Worm (Caenorhabditis elegans) whole organism, L4/young adult: ENCODE data around the gene C50F7.5.

Experiments
- W03F9.2 ChIP-seq: fragments of 150-350 bp; optimal IDR thresholded peaks from 2 replicates; lab custom pipeline; 2014; ENCODE audit warnings: missing biosample characterization, missing genetic modification characterization
- dao-5 ChIP-seq: sonication (generic microtip); optimal IDR thresholded peaks from 2 replicates; lab custom pipeline; 2016; ENCODE audit warnings: missing genotype, missing genetic modification characterization, moderate library complexity, missing compliant biosample characterization
- him-1 ChIP-seq: sonication (generic microtip); optimal IDR thresholded peaks from 2 replicates; lab custom pipeline; 2016; ENCODE audit warnings: missing genotype, missing genetic modification reagents, missing genetic modification characterization, missing compliant biosample characterization

C50F7.5 gene

DNA sequence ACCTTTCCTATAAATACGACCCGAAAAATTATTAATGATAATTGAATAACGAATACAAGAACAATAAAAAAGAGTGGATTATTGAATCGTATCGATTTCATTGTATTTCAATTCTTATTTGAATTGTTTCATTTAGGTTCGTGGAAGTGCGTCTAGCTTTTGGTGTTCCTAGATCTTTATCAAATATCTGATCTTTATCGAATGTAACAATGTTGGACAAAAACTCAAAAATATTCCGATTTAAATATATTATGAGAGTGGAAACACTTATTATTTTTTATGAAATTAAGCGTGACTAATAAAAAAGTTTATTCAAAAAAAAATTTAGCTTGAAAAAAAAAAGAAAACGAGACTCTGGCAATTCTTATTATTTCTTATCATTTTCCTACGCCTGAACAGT is 5.4 kb downstream of the C50F7.5 start, which contains the start of the genes C50F7.9 and C50F7.3:
Gene C50F7.9 (minus strand): TSS at position 101 of the 400 bp plus-strand sequence.
Gene C50F7.3 (plus strand): TSS at position 370 of the 400 bp plus-strand sequence.
- TF ChIP-seq W03F9.2 (tag; lab: Kevin White, UChicago), result no peak
- TF ChIP-seq dao-5, result no peak
- TF ChIP-seq him-1 (tag; lab: Kevin White, UChicago), result no peak

- TF ChIP-seq W03F9.2 (tag; lab: Kevin White, UChicago) (no peak), dao-5 (no peak), him-1 (tag; lab: Kevin White, UChicago) (no peak)
These were observed 7.7 kb downstream of the C50F7.5 start for ce11 chrIV:7734173-7734572.

ce11 chrIV:7734619-7735018 is 8.1 kb downstream of the C50F7.5 start, which contains the start of gene clx-1:
Gene clx-1 (plus strand): TSS chrIV:7734648.
- no peak for TF ChIP-seq W03F9.2 (tag; lab: Kevin White, UChicago)
- no peak for TF ChIP-seq dao-5
- TF ChIP-seq him-1 (tag; lab: Kevin White, UChicago), result no peak

DNA sequence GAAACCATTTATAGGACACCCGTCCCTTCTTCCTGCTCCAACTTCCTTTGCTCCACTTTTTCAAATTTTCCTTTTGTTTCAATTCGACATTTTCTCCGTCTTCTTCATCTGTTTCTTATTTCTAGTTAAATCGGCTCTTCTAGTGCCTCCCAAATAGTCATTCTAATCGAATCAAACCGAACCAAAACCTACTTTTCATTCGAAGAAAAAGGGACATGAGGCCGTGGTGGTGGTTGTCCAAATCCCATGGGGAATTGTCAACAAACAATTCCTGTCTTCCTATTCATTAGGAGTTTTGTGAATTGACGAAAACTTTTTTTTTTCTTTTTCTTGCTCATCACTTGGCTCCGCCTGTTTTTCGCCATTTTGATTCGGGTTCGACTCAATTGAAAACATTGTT is 10.1 kb downstream of the C50F7.5 start:
- no peak for TF ChIP-seq W03F9.2 (tag; lab: Kevin White, UChicago)
- no peak for TF ChIP-seq him-1 (tag; lab: Kevin White, UChicago)
- TF ChIP-seq dao-5, result no peak

DNA sequence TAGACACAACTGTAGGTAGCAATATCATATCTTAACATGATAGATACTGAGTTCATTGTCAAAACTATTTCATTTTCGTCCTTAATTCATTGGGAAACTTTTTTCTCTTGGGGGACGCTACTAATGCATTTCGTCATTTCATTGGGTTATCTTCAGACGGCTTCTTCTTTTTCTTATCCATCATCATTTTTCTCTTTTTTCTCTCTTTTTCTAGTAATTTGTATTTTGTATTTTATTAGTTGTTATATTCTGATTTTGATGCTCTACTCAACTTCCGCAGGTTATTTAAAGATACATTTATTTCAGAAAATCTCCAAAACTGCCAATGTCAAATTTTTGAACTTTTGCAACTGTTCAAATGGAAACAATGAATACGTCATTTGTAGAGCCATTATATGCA is 17.0 kb downstream of the C50F7.5 start, which contains the start of gene npr-35:
Gene npr-35 (plus strand): TSS at position 301 of the 400 bp plus-strand sequence.
- no peak for TF ChIP-seq dao-5
- no peak for TF ChIP-seq W03F9.2 (tag; lab: Kevin White, UChicago)
- no peak for TF ChIP-seq him-1 (tag; lab: Kevin White, UChicago)

DNA sequence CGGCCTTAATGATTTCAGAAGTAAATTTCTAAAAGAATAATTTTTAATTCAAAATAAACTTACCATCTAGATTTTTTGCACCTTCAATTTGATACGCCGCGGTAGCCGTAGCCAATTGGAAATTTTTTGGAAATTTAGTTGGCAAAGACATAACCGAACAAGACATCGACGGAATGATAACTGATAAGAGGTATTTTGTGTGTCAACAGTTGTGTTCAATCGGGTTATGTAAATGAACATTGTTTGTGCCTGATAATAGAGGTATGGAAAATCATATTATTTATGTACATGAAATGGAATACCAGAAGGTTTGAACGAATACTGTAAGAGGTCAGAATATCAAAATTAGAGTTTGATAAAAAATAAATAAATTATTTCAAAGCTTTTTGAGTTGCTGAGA is 21.3 kb downstream of the C50F7.5 start, which contains the start of gene klo-1:
Gene klo-1 (minus strand): TSS at position 388 of the 400 bp plus-strand sequence.
- TF ChIP-seq him-1 (tag; lab: Kevin White, UChicago), result no peak
- no peak for TF ChIP-seq W03F9.2 (tag; lab: Kevin White, UChicago)
- no peak for TF ChIP-seq dao-5

ce11 chrIV:7753108-7753507 is 26.6 kb downstream of the C50F7.5 start, which contains the start of gene col-14:
Gene col-14 (plus strand): TSS chrIV:7753408.
- TF ChIP-seq him-1 (tag; lab: Kevin White, UChicago) (no peak), W03F9.2 (tag; lab: Kevin White, UChicago) (no peak)

ce11 chrIV:7754114-7754513 is 27.6 kb downstream of the C50F7.5 start:
- no peak for TF ChIP-seq W03F9.2 (tag; lab: Kevin White, UChicago)
- no peak for TF ChIP-seq dao-5
- TF ChIP-seq him-1 (tag; lab: Kevin White, UChicago), result no peak

- TF ChIP-seq him-1 (tag; lab: Kevin White, UChicago) (no peak), W03F9.2 (tag; lab: Kevin White, UChicago) (no peak), dao-5 (no peak)
These were observed 30.7 kb downstream of the C50F7.5 start, which contains the start of gene C46A5.4 for ce11 chrIV:7757245-7757644. Gene C46A5.4 (minus strand): TSS chrIV:7757345.

DNA sequence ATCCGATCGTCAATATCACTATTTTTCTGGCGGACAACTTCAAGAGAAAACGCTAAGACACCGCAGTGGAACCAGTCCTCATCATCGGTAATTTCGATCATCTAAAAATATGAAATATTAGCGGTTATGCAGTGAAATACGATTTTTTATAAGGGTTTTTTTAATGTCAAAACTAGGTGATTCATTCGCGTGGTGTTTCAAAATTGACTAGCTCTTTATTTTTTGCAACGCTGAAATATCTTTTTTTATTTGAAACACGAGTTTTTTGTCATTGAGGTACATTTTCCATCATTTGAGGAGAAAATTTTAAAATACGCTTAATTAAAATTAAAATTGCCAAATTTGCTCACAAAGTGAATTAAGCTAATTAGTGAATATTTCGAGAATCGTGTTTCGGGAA is 33.0 kb downstream of the C50F7.5 start, which contains the start of gene dsb-3:
Gene dsb-3 (minus strand): TSS at position 101 of the 400 bp plus-strand sequence.
- TF ChIP-seq him-1 (tag; lab: Kevin White, UChicago), result no peak
- TF ChIP-seq W03F9.2 (tag; lab: Kevin White, UChicago), result no peak
- TF ChIP-seq dao-5, result no peak

DNA sequence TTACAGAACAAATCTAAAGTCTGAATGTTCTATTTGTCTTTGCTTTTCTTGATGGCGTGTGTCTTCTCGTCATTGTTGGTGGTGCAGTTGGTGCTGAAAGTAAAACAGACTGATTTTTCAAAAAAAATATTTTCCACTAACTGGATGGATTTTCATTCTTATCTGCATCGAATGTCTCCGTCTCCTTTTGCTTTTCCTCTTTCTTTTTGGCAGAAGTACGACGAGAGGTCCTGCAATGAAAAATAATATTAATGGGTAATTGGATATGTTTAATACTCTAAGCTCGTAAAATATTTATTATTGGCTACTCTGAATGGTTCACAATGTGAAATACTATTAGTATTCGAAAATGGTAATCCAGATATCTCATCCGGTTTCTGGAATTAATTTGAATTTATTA is 33.6 kb downstream of the C50F7.5 start, which contains the start of gene del-7:
Gene del-7 (plus strand): TSS at position 301 of the 400 bp plus-strand sequence.
- TF ChIP-seq him-1 (tag; lab: Kevin White, UChicago), result no peak
- TF ChIP-seq W03F9.2 (tag; lab: Kevin White, UChicago), result no peak
- no peak for TF ChIP-seq dao-5

DNA sequence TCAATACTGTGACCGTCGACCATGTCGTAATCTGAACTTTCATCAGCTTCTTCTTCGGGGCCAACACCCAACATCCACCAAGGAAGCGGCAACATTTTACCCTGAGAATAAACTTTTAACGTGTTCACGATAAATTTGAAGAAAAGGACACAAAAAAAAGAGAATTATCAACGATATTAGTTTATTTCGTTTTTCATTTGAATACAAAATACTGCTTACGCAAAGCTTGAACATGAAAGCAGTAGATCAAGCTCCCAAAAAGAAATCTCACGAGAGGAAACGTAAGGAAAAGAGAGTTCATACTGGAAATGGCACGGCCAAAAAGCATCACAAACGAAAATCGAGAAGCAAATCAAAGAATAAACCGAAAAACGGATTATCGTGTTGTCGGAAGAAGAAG is 37.2 kb downstream of the C50F7.5 start, which contains the start of the genes C46A5.6 and C46A5.1:
Gene C46A5.6 (minus strand): TSS at position 101 of the 400 bp plus-strand sequence.
Gene C46A5.1 (plus strand): TSS at position 184 of the 400 bp plus-strand sequence.
- no peak for TF ChIP-seq him-1 (tag; lab: Kevin White, UChicago)
- TF ChIP-seq dao-5, result no peak
- TF ChIP-seq W03F9.2 (tag; lab: Kevin White, UChicago), result no peak

- no peak for TF ChIP-seq dao-5
- TF ChIP-seq him-1 (tag; lab: Kevin White, UChicago), result no peak
- TF ChIP-seq W03F9.2 (tag; lab: Kevin White, UChicago), result peak; percentile 37
These were observed 37.8 kb downstream of the C50F7.5 start for ce11 chrIV:7764319-7764718.

DNA sequence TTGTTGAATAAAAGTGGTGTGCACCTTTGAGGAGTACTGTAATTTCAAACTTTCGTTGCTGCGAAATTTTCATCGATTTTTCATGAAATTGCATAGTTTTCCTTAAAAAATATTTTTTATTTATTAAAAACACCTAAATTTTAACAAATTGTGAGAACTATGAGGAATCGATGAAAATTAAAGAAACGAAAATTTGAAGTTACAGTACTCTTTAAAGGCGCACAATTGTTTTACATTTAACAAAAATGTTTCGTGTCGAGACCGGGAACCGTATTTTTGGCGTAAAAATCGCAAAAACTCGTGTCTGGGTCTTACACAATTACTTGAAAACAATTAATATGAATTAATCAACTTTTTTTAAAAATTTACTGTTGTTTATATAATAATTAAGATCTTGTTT is 43.6 kb downstream of the C50F7.5 start, which contains the start of gene rdl-1:
Gene rdl-1 (minus strand): TSS at position 101 of the 400 bp plus-strand sequence.
- TF ChIP-seq him-1 (tag; lab: Kevin White, UChicago) (no peak), dao-5 (no peak), W03F9.2 (tag; lab: Kevin White, UChicago) (no peak)
